In genomic region chrX:3774277-3774676, dm6 we compare ENCODE assay signal across 1 fruit fly cellular context.
TF ChIP-seq lines count a peak whose summit lies in the region.

No protein-coding gene starts in this region.

TF ChIP-seq in whole organism, embryonic, 481 proteins besides CTCF, POLR2A, EP300 and RAD21 (continued from another document and continues in another):
- TF ChIP-seq nerfin-2 (GFP tag; IDR thresholded peaks at IDR 0.05; lab: Robert Waterston, UW; ENCODE audit: partially characterized antibody), result no peak
- TF ChIP-seq vvl (GFP tag; IDR thresholded peaks at IDR 0.05; lab: Robert Waterston, UW), result peak; percentile 95
- TF ChIP-seq CG4820 (GFP tag; optimal IDR thresholded peaks at IDR 0.05; lab: Kevin White, UChicago), result peak; percentile 75
- peak; percentile 92 for TF ChIP-seq H2.0 (GFP tag; IDR thresholded peaks at IDR 0.05; lab: Robert Waterston, UW)
- TF ChIP-seq CG2116 (GFP tag; optimal IDR thresholded peaks at IDR 0.05; lab: Kevin White, UChicago), result peak; percentile 44
- TF ChIP-seq caup (GFP tag; optimal IDR thresholded peaks at IDR 0.05; lab: Kevin White, UChicago; ENCODE audit: severe bottlenecking), result peak; percentile 92
- peak; percentile 60 for TF ChIP-seq slp2 (GFP tag; optimal IDR thresholded peaks at IDR 0.05; lab: Kevin White, UChicago)
- TF ChIP-seq CG3847 (GFP tag; IDR thresholded peaks at IDR 0.05; lab: Robert Waterston, UW), result peak; percentile 94
- TF ChIP-seq NFAT (GFP tag; IDR thresholded peaks at IDR 0.05; lab: Robert Waterston, UW), result peak; percentile 96
- TF ChIP-seq CG18476 (GFP tag; optimal IDR thresholded peaks at IDR 0.05; lab: Kevin White, UChicago), result peak; percentile 79
- peak; percentile 41 for TF ChIP-seq CG4707 (GFP tag; optimal IDR thresholded peaks at IDR 0.05; lab: Kevin White, UChicago)
- TF ChIP-seq fd64A (GFP tag; optimal IDR thresholded peaks at IDR 0.05; lab: Kevin White, UChicago), result peak; percentile 26
- peak; percentile 94 for TF ChIP-seq Dip3 (GFP tag; optimal IDR thresholded peaks at IDR 0.05; lab: Kevin White, UChicago)
- TF ChIP-seq Nf-YB (GFP tag; optimal IDR thresholded peaks at IDR 0.05; lab: Kevin White, UChicago), result peak; percentile 70
- TF ChIP-seq cwo (GFP tag; optimal IDR thresholded peaks at IDR 0.05; lab: Kevin White, UChicago), result peak; percentile 92
- peak; percentile 89 for TF ChIP-seq Xbp1 (GFP tag; optimal IDR thresholded peaks at IDR 0.05; lab: Kevin White, UChicago)
- peak; percentile 92 for TF ChIP-seq CG10543 (GFP tag; optimal IDR thresholded peaks at IDR 0.05; lab: Kevin White, UChicago)
- peak; percentile 26 for TF ChIP-seq kni (GFP tag; optimal IDR thresholded peaks at IDR 0.05; lab: Kevin White, UChicago)
- peak; percentile 97 for TF ChIP-seq sens (GFP tag; lab: Kevin White, UChicago)
- no peak for TF ChIP-seq prd (optimal IDR thresholded peaks at IDR 0.05; lab: Kevin White, UChicago)
- peak; percentile 95 for TF ChIP-seq prd (GFP tag; IDR thresholded peaks at IDR 0.05; lab: Robert Waterston, UW)
- TF ChIP-seq eve (GFP tag; optimal IDR thresholded peaks at IDR 0.05; lab: Kevin White, UChicago), result peak in 1 of 2 experiments; percentile 79
- TF ChIP-seq gsb-n (tag; optimal IDR thresholded peaks at IDR 0.05; lab: Kevin White, UChicago), result peak; percentile 55
- TF ChIP-seq fd96Cb (tag; optimal IDR thresholded peaks at IDR 0.05; lab: Kevin White, UChicago), result peak; percentile 74
- peak; percentile 94 for TF ChIP-seq CG13296 (GFP tag; optimal IDR thresholded peaks at IDR 0.05; lab: Kevin White, UChicago)
- TF ChIP-seq CG31388 (GFP tag; optimal IDR thresholded peaks at IDR 0.05; lab: Kevin White, UChicago), result peak; percentile 78
- peak; percentile 83 for TF ChIP-seq repo (GFP tag; optimal IDR thresholded peaks at IDR 0.05; lab: Kevin White, UChicago)
- TF ChIP-seq hkb (optimal IDR thresholded peaks at IDR 0.05; lab: Kevin White, UChicago), result no peak
- peak; percentile 90 for TF ChIP-seq hkb (GFP tag; IDR thresholded peaks at IDR 0.05; lab: Robert Waterston, UW)
- peak; percentile 76 for TF ChIP-seq CG3995 (GFP tag; optimal IDR thresholded peaks at IDR 0.05; lab: Kevin White, UChicago)
- TF ChIP-seq gro (GFP tag; optimal IDR thresholded peaks at IDR 0.05; lab: Kevin White, UChicago), result peak; percentile 93
- 0 out of 3 replicates have a peak, but pooled peaks have one; percentile 13 for TF ChIP-seq Optix (GFP tag; IDR thresholded peaks at IDR 0.05; lab: Robert Waterston, UW)
- TF ChIP-seq gsb (GFP tag; IDR thresholded peaks at IDR 0.05; lab: Robert Waterston, UW), result peak; percentile 94
- peak; percentile 22 for TF ChIP-seq YL-1 (GFP tag; optimal IDR thresholded peaks at IDR 0.05; lab: Kevin White, UChicago)
- peak; percentile 74 for TF ChIP-seq CG11696 (GFP tag; IDR thresholded peaks at IDR 0.05; lab: Robert Waterston, UW)
- TF ChIP-seq CG9727 (GFP tag; optimal IDR thresholded peaks at IDR 0.05; lab: Kevin White, UChicago), result peak; percentile 89
- peak; percentile 95 for TF ChIP-seq CG11456 (GFP tag; IDR thresholded peaks at IDR 0.05; lab: Robert Waterston, UW)
- TF ChIP-seq Doc2 (GFP tag; IDR thresholded peaks at IDR 0.05; lab: Robert Waterston, UW), result no peak
- peak; percentile 70 for TF ChIP-seq en (GFP tag; optimal IDR thresholded peaks at IDR 0.05; lab: Kevin White, UChicago)
- TF ChIP-seq dimm (GFP tag; IDR thresholded peaks at IDR 0.05; lab: Robert Waterston, UW), result no peak; the same call in 1 of the 2 replicates
- TF ChIP-seq pros (GFP tag; optimal IDR thresholded peaks at IDR 0.05; lab: Kevin White, UChicago), result no peak
- TF ChIP-seq CG34224 (GFP tag; IDR thresholded peaks at IDR 0.05; lab: Robert Waterston, UW; ENCODE audit: partially characterized antibody), result no peak
- peak; percentile 79 for TF ChIP-seq CG1603 (tag; optimal IDR thresholded peaks at IDR 0.05; lab: Kevin White, UChicago)
- TF ChIP-seq CG10267 (tag; optimal IDR thresholded peaks at IDR 0.05; lab: Kevin White, UChicago), result peak; percentile 81
- no peak for TF ChIP-seq Lpt (GFP tag; optimal IDR thresholded peaks at IDR 0.05; lab: Kevin White, UChicago)
- peak; percentile 70; the same call in 1 of the 2 replicates for TF ChIP-seq sim (GFP tag; IDR thresholded peaks at IDR 0.05; lab: Robert Waterston, UW)
- TF ChIP-seq HmgD (GFP tag; optimal IDR thresholded peaks at IDR 0.05; lab: Kevin White, UChicago), result peak; percentile 70
- peak; percentile 93 for TF ChIP-seq CG7839 (tag; optimal IDR thresholded peaks at IDR 0.05; lab: Kevin White, UChicago)
- TF ChIP-seq knrl (GFP tag; IDR thresholded peaks at IDR 0.05; lab: Robert Waterston, UW; ENCODE audit: partially characterized antibody), result no peak
- TF ChIP-seq D19A (tag; optimal IDR thresholded peaks at IDR 0.05; lab: Kevin White, UChicago), result peak; percentile 76
- TF ChIP-seq CG33213 (GFP tag; optimal IDR thresholded peaks at IDR 0.05; lab: Kevin White, UChicago), result peak; percentile 69
- peak; percentile 58 for TF ChIP-seq CG1529 (GFP tag; optimal IDR thresholded peaks at IDR 0.05; lab: Kevin White, UChicago)
- no peak for TF ChIP-seq Dref (GFP tag; IDR thresholded peaks at IDR 0.05; lab: Robert Waterston, UW)
- TF ChIP-seq Xrp1 (GFP tag; IDR thresholded peaks at IDR 0.05; lab: Robert Waterston, UW), result peak; percentile 89
- no peak for TF ChIP-seq pan (optimal IDR thresholded peaks at IDR 0.05; lab: Kevin White, UChicago)
- peak in 1 of 2 experiments; percentile 95 for TF ChIP-seq pan (GFP tag; optimal IDR thresholded peaks at IDR 0.05 in 1 of 2, IDR thresholded peaks at IDR 0.05 in 1 of 2)
- peak; percentile 96 for TF ChIP-seq Atf6 (GFP tag; IDR thresholded peaks at IDR 0.05; lab: Robert Waterston, UW)
- TF ChIP-seq grau (tag; optimal IDR thresholded peaks at IDR 0.05; lab: Kevin White, UChicago), result peak; percentile 99
- peak; percentile 79 for TF ChIP-seq odd (GFP tag; optimal IDR thresholded peaks at IDR 0.05; lab: Kevin White, UChicago)
- peak; percentile 81 for TF ChIP-seq onecut (GFP tag; IDR thresholded peaks at IDR 0.05; lab: Robert Waterston, UW)
- peak; percentile 90 for TF ChIP-seq zfh2 (GFP tag; optimal IDR thresholded peaks at IDR 0.05; lab: Kevin White, UChicago)
- peak; percentile 75 for TF ChIP-seq disco-r (GFP tag; optimal IDR thresholded peaks at IDR 0.05; lab: Kevin White, UChicago)
- TF ChIP-seq CG15073 (GFP tag; optimal IDR thresholded peaks at IDR 0.05; lab: Kevin White, UChicago), result peak; percentile 11
- peak; percentile 96 for TF ChIP-seq Dbx (GFP tag; IDR thresholded peaks at IDR 0.05; lab: Robert Waterston, UW)
- peak; percentile 82 for TF ChIP-seq Hr3 (GFP tag; optimal IDR thresholded peaks at IDR 0.05; lab: Kevin White, UChicago)
- peak; percentile 44 for TF ChIP-seq trh (GFP tag; optimal IDR thresholded peaks at IDR 0.05; lab: Kevin White, UChicago)
- TF ChIP-seq pho (GFP tag; optimal IDR thresholded peaks at IDR 0.05; lab: Kevin White, UChicago), result peak; percentile 92
- TF ChIP-seq gce (GFP tag; IDR thresholded peaks at IDR 0.05; lab: Robert Waterston, UW), result peak; percentile 71; the same call in 1 of the 3 replicates
- peak; percentile 52 for TF ChIP-seq Atf3 (GFP tag; optimal IDR thresholded peaks at IDR 0.05; lab: Kevin White, UChicago)
- TF ChIP-seq D19B (GFP tag; optimal IDR thresholded peaks at IDR 0.05; lab: Kevin White, UChicago), result peak; percentile 84
- TF ChIP-seq ERR (GFP tag; optimal IDR thresholded peaks at IDR 0.05; lab: Kevin White, UChicago), result peak; percentile 89
- peak; percentile 91 for TF ChIP-seq fu2 (GFP tag; optimal IDR thresholded peaks at IDR 0.05; lab: Kevin White, UChicago)
- peak; percentile 82 for TF ChIP-seq CG8765 (GFP tag; IDR thresholded peaks at IDR 0.05; lab: Robert Waterston, UW)
- peak; percentile 64 for TF ChIP-seq CG8281 (tag; optimal IDR thresholded peaks at IDR 0.05; lab: Kevin White, UChicago)
- TF ChIP-seq Dp (GFP tag; optimal IDR thresholded peaks at IDR 0.05; lab: Kevin White, UChicago), result no peak
- no peak for TF ChIP-seq ftz-f1 (GFP tag; optimal IDR thresholded peaks at IDR 0.05; lab: Kevin White, UChicago)
- TF ChIP-seq CG17361 (GFP tag; IDR thresholded peaks at IDR 0.05; lab: Robert Waterston, UW), result peak; percentile 87
- peak; percentile 69 for TF ChIP-seq Rx (GFP tag; IDR thresholded peaks at IDR 0.05; lab: Robert Waterston, UW)
- TF ChIP-seq Stat92E (GFP tag; optimal IDR thresholded peaks at IDR 0.05; lab: Kevin White, UChicago), result no peak
- TF ChIP-seq CG17568 (GFP tag; optimal IDR thresholded peaks at IDR 0.05; lab: Kevin White, UChicago), result peak; percentile 83
- no peak for TF ChIP-seq br (optimal IDR thresholded peaks at IDR 0.05; lab: Kevin White, UChicago)
- peak; percentile 97 for TF ChIP-seq CG18599 (GFP tag; optimal IDR thresholded peaks at IDR 0.05; lab: Kevin White, UChicago)
- TF ChIP-seq scrt (GFP tag; optimal IDR thresholded peaks at IDR 0.05; lab: Kevin White, UChicago), result peak; percentile 89
- TF ChIP-seq ind (GFP tag; optimal IDR thresholded peaks at IDR 0.05; lab: Kevin White, UChicago), result peak; percentile 90
- peak; percentile 80 for TF ChIP-seq Abd-B (GFP tag; optimal IDR thresholded peaks at IDR 0.05; lab: Kevin White, UChicago)
- TF ChIP-seq CG7963 (GFP tag; IDR thresholded peaks at IDR 0.05; lab: Robert Waterston, UW; ENCODE audit: partially characterized antibody), result no peak
- TF ChIP-seq Sry-β (GFP tag; optimal IDR thresholded peaks at IDR 0.05; lab: Kevin White, UChicago), result no peak
- TF ChIP-seq amos (GFP tag; IDR thresholded peaks at IDR 0.05; lab: Robert Waterston, UW; ENCODE audit: partially characterized antibody), result no peak
- peak; percentile 35 for TF ChIP-seq Ets97D (GFP tag; optimal IDR thresholded peaks at IDR 0.05; lab: Kevin White, UChicago)
- TF ChIP-seq slbo (GFP tag; IDR thresholded peaks at IDR 0.05; lab: Robert Waterston, UW), result peak; percentile 97
- TF ChIP-seq hth (optimal IDR thresholded peaks at IDR 0.05; lab: Kevin White, UChicago), result no peak
- TF ChIP-seq CG10431 (GFP tag; optimal IDR thresholded peaks at IDR 0.05; lab: Kevin White, UChicago), result no peak
- TF ChIP-seq CG16815 (GFP tag; optimal IDR thresholded peaks at IDR 0.05; lab: Kevin White, UChicago), result peak; percentile 79
- peak; percentile 84 for TF ChIP-seq CG12219 (GFP tag; optimal IDR thresholded peaks at IDR 0.05; lab: Kevin White, UChicago)
- peak; percentile 95 for TF ChIP-seq rib (GFP tag; IDR thresholded peaks at IDR 0.05; lab: Robert Waterston, UW)
- TF ChIP-seq CG2875 (GFP tag; optimal IDR thresholded peaks at IDR 0.05; lab: Kevin White, UChicago), result no peak
- no peak for TF ChIP-seq CG8478 (optimal IDR thresholded peaks at IDR 0.05; lab: Kevin White, UChicago)
- peak; percentile 88 for TF ChIP-seq CG17612 (GFP tag; IDR thresholded peaks at IDR 0.05; lab: Robert Waterston, UW)
- peak; percentile 72 for TF ChIP-seq CG1602 (GFP tag; optimal IDR thresholded peaks at IDR 0.05; lab: Kevin White, UChicago)
- TF ChIP-seq Dll (GFP tag; IDR thresholded peaks at IDR 0.05; lab: Robert Waterston, UW; ENCODE audit: partially characterized antibody), result no peak
- peak; percentile 83 for TF ChIP-seq zen (tag; optimal IDR thresholded peaks at IDR 0.05; lab: Kevin White, UChicago)
- TF ChIP-seq CG10979 (tag; optimal IDR thresholded peaks at IDR 0.05; lab: Kevin White, UChicago), result peak; percentile 62
- peak; percentile 49 for TF ChIP-seq CG2202 (tag; optimal IDR thresholded peaks at IDR 0.05; lab: Kevin White, UChicago)
- peak; percentile 90 for TF ChIP-seq HLH54F (GFP tag; optimal IDR thresholded peaks at IDR 0.05; lab: Kevin White, UChicago)
- TF ChIP-seq pfk (GFP tag; optimal IDR thresholded peaks at IDR 0.05; lab: Kevin White, UChicago), result peak; percentile 22
- TF ChIP-seq CG6791 (GFP tag; IDR thresholded peaks at IDR 0.05; lab: Robert Waterston, UW; ENCODE audit: partially characterized antibody), result no peak
- TF ChIP-seq CG3838 (GFP tag; optimal IDR thresholded peaks at IDR 0.05; lab: Kevin White, UChicago), result peak; percentile 60
- TF ChIP-seq CG10565 (GFP tag; optimal IDR thresholded peaks at IDR 0.05; lab: Kevin White, UChicago), result peak; percentile 10
- TF ChIP-seq CG6272 (GFP tag; IDR thresholded peaks at IDR 0.05; lab: Robert Waterston, UW), result peak; percentile 87
- TF ChIP-seq GATAe (GFP tag; conservative IDR thresholded peaks at IDR 0.05; lab: Robert Waterston, UW), result peak; percentile 80
- peak; percentile 83 for TF ChIP-seq B-H1 (GFP tag; IDR thresholded peaks at IDR 0.05; lab: Robert Waterston, UW)
- peak; percentile 89 for TF ChIP-seq CG17385 (GFP tag; optimal IDR thresholded peaks at IDR 0.05; lab: Kevin White, UChicago)
- peak; percentile 97 for TF ChIP-seq lab (GFP tag; optimal IDR thresholded peaks at IDR 0.05; lab: Kevin White, UChicago)
- TF ChIP-seq run (tag; optimal IDR thresholded peaks at IDR 0.05; lab: Kevin White, UChicago), result peak; percentile 76
- peak; percentile 29 for TF ChIP-seq ac (GFP tag; optimal IDR thresholded peaks at IDR 0.05; lab: Kevin White, UChicago)
- TF ChIP-seq CG15514 (GFP tag; optimal IDR thresholded peaks at IDR 0.05; lab: Kevin White, UChicago), result peak; percentile 86
- TF ChIP-seq CG17912 (GFP tag; optimal IDR thresholded peaks at IDR 0.05; lab: Kevin White, UChicago), result peak; percentile 71
- peak; percentile 82 for TF ChIP-seq Nf-YC (tag; optimal IDR thresholded peaks at IDR 0.05; lab: Kevin White, UChicago)
- peak; percentile 64 for TF ChIP-seq abd-A (tag; optimal IDR thresholded peaks at IDR 0.05; lab: Kevin White, UChicago)
- TF ChIP-seq tna (GFP tag; IDR thresholded peaks at IDR 0.05; lab: Robert Waterston, UW; ENCODE audit: partially characterized antibody), result no peak
- TF ChIP-seq Hsf (GFP tag; optimal IDR thresholded peaks at IDR 0.05; lab: Kevin White, UChicago), result peak; percentile 91
- TF ChIP-seq CG11723 (GFP tag; optimal IDR thresholded peaks at IDR 0.05; lab: Kevin White, UChicago), result peak; percentile 76
- peak; percentile 86 for TF ChIP-seq sisA (GFP tag; IDR thresholded peaks at IDR 0.05; lab: Robert Waterston, UW)
- peak; percentile 87 for TF ChIP-seq toy (GFP tag; IDR thresholded peaks at IDR 0.05; lab: Robert Waterston, UW)
- peak; percentile 74 for TF ChIP-seq Sox100B (GFP tag; optimal IDR thresholded peaks at IDR 0.05; lab: Kevin White, UChicago)
- peak; percentile 88 for TF ChIP-seq bcd (GFP tag; optimal IDR thresholded peaks at IDR 0.05; lab: Kevin White, UChicago)
- no peak for TF ChIP-seq CG7745 (tag; optimal IDR thresholded peaks at IDR 0.05; lab: Kevin White, UChicago)
- TF ChIP-seq Jarid2 (GFP tag; optimal IDR thresholded peaks at IDR 0.05; lab: Kevin White, UChicago), result peak; percentile 56
- peak; percentile 92 for TF ChIP-seq CrebB (tag; optimal IDR thresholded peaks at IDR 0.05; lab: Kevin White, UChicago)
- TF ChIP-seq kay (GFP tag; optimal IDR thresholded peaks at IDR 0.05; lab: Kevin White, UChicago), result peak; percentile 85
- TF ChIP-seq exex (tag; optimal IDR thresholded peaks at IDR 0.05; lab: Kevin White, UChicago), result peak; percentile 78
- TF ChIP-seq CG6683 (GFP tag; optimal IDR thresholded peaks at IDR 0.05; lab: Kevin White, UChicago), result peak; percentile 82
